Fruit fly (Drosophila melanogaster) whole organism, embryonic: Measurements from ENCODE around the gene CG13917.
A peak's percentile ranks its signal among the peaks of the same experiment; 100 is the strongest.

ENCODE experiments used
- ATbp ChIP-seq: fragments of 200-800 bp; sonication (Bioruptor generic); optimal IDR thresholded peaks from 2 replicates; lab custom pipeline; 2017; ENCODE audit warnings: missing biosample characterization, mild to moderate bottlenecking, missing genetic modification characterization, missing genetic modification reagents
- BtbVII ChIP-seq: fragments of 200-800 bp; sonication (Bioruptor generic); optimal IDR thresholded peaks from 3 replicates; lab custom pipeline; 2017; ENCODE audit warnings: missing biosample characterization, mild to moderate bottlenecking, missing genetic modification characterization
- CG10267 ChIP-seq: fragments of 200-800 bp; sonication (Bioruptor generic); optimal IDR thresholded peaks from 2 replicates; lab custom pipeline; 2018; ENCODE audit warnings: missing biosample characterization, mild to moderate bottlenecking, missing genetic modification characterization, moderate library complexity
- CG10565 ChIP-seq: fragments of 200-800 bp; sonication (Bioruptor generic); optimal IDR thresholded peaks from 3 replicates; lab custom pipeline; 2016; ENCODE audit warnings: missing biosample characterization, mild to moderate bottlenecking, missing genetic modification characterization
- CG11456 ChIP-seq: fragments of 200-800 bp; sonication (Bioruptor generic); IDR thresholded peaks from 3 replicates; pipeline ENCODE4 v1.3.6; 2022; ENCODE audit warnings: missing biosample characterization, missing genetic modification characterization
- CG12071 ChIP-seq: fragments of 200-800 bp; sonication (Bioruptor generic); optimal IDR thresholded peaks from 3 replicates; lab custom pipeline; 2018; ENCODE audit warnings: missing biosample characterization, mild to moderate bottlenecking, missing genetic modification characterization
- CG12104 ChIP-seq: fragments of 200-800 bp; sonication (Bioruptor generic); optimal IDR thresholded peaks from 3 replicates; lab custom pipeline; 2016; ENCODE audit warnings: missing biosample characterization, missing genetic modification characterization
- CG12219 ChIP-seq: fragments of 200-800 bp; sonication (Bioruptor generic); optimal IDR thresholded peaks from 3 replicates; lab custom pipeline; 2018; ENCODE audit warnings: missing biosample characterization, mild to moderate bottlenecking, missing genetic modification characterization
- CG13894 ChIP-seq: fragments of 200-800 bp; sonication (Bioruptor generic); optimal IDR thresholded peaks from 3 replicates; lab custom pipeline; 2018; ENCODE audit warnings: missing biosample characterization, mild to moderate bottlenecking, missing genetic modification characterization, moderate library complexity
- CG14050 ChIP-seq: fragments of 200-800 bp; sonication (Bioruptor generic); IDR thresholded peaks from 3 replicates; pipeline ENCODE4 v1.3.6; 2022; ENCODE audit warnings: missing biosample characterization, missing genetic modification characterization
- CG15011 ChIP-seq: fragments of 200-800 bp; sonication (Bioruptor generic); optimal IDR thresholded peaks from 3 replicates; lab custom pipeline; 2018; ENCODE audit warnings: missing biosample characterization, mild to moderate bottlenecking, missing genetic modification characterization
- CG17359 ChIP-seq: fragments of 200-800 bp; sonication (Bioruptor generic); optimal IDR thresholded peaks from 3 replicates; lab custom pipeline; 2018; ENCODE audit warnings: missing biosample characterization, mild to moderate bottlenecking, missing genetic modification characterization, moderate library complexity
- CG17802 ChIP-seq: fragments of 200-800 bp; sonication (Bioruptor generic); optimal IDR thresholded peaks from 2 replicates; lab custom pipeline; 2018; ENCODE audit warnings: missing biosample characterization, mild to moderate bottlenecking, missing genetic modification characterization, moderate library complexity
- CG17912 ChIP-seq: fragments of 200-800 bp; sonication (Bioruptor generic); optimal IDR thresholded peaks from 2 replicates; lab custom pipeline; 2018; ENCODE audit warnings: missing biosample characterization, mild to moderate bottlenecking, missing genetic modification characterization
- CG18619 ChIP-seq: fragments of 200-800 bp; sonication (Bioruptor generic); optimal IDR thresholded peaks from 3 replicates; lab custom pipeline; 2017; ENCODE audit warnings: missing biosample characterization, mild to moderate bottlenecking, missing genetic modification characterization
- CG2129 ChIP-seq: fragments of 200-800 bp; sonication (Bioruptor generic); IDR thresholded peaks from 2 replicates; pipeline ENCODE4 v1.3.6; 2022; ENCODE audit warnings: missing biosample characterization, missing genetic modification characterization; ENCODE audit not compliant: partially characterized antibody
- CG31224 ChIP-seq: fragments of 200-800 bp; sonication (Bioruptor generic); IDR thresholded peaks from 2 replicates; pipeline ENCODE4 v1.3.6; 2022; ENCODE audit warnings: missing biosample characterization, missing genetic modification characterization
- CG32532 ChIP-seq: fragments of 200-800 bp; sonication (Bioruptor generic); IDR thresholded peaks from 2 replicates; pipeline ENCODE4 v1.3.6; 2022; ENCODE audit warnings: missing biosample characterization, missing genetic modification characterization
- CG4424 ChIP-seq: fragments of 200-800 bp; sonication (Bioruptor generic); optimal IDR thresholded peaks from 3 replicates; lab custom pipeline; 2016; ENCODE audit warnings: missing biosample characterization, missing genetic modification characterization
- CG6683 ChIP-seq: fragments of 200-800 bp; sonication (Bioruptor generic); optimal IDR thresholded peaks from 2 replicates; lab custom pipeline; 2017; ENCODE audit warnings: missing biosample characterization, mild to moderate bottlenecking, missing genetic modification characterization, missing genetic modification reagents
- CG6854 ChIP-seq: fragments of 200-800 bp; sonication (Bioruptor generic); optimal IDR thresholded peaks from 3 replicates; lab custom pipeline; 2017; ENCODE audit warnings: missing biosample characterization, mild to moderate bottlenecking, missing genetic modification characterization
- CG8359 ChIP-seq: fragments of 200-800 bp; sonication (Bioruptor generic); optimal IDR thresholded peaks from 2 replicates; lab custom pipeline; 2017; ENCODE audit warnings: missing biosample characterization, mild to moderate bottlenecking, missing genetic modification characterization, borderline replicate concordance
- CG8944 ChIP-seq: fragments of 200-800 bp; sonication (Bioruptor generic); optimal IDR thresholded peaks from 3 replicates; lab custom pipeline; 2016; ENCODE audit warnings: missing biosample characterization, missing genetic modification characterization
- D ChIP-seq, 2 experiments: fragments of 200-800 bp in 1 of 2; fragments of >200 bp in 1 of 2; sonication (Bioruptor generic) in 1 of 2; optimal IDR thresholded peaks; 2 replicates in 1 of 2; 3 replicates in 1 of 2; lab custom pipeline; 2017; ENCODE audit warnings: mild to moderate bottlenecking in 1 of 2, missing biosample characterization in 1 of 2, missing genetic modification characterization in 1 of 2, missing genetic modification reagents in 1 of 2
- Dad ChIP-seq: fragments of 200-800 bp; sonication (Bioruptor generic); optimal IDR thresholded peaks from 3 replicates; lab custom pipeline; 2016; ENCODE audit warnings: missing biosample characterization, missing genetic modification characterization
- Dek ChIP-seq: fragments of 200-800 bp; sonication (Bioruptor generic); optimal IDR thresholded peaks from 3 replicates; lab custom pipeline; 2019; ENCODE audit warnings: missing biosample characterization, mild to moderate bottlenecking, missing genetic modification characterization, moderate library complexity
- HLH54F ChIP-seq: fragments of 200-800 bp; sonication (Bioruptor generic); optimal IDR thresholded peaks from 3 replicates; lab custom pipeline; 2016; ENCODE audit warnings: missing biosample characterization, missing genetic modification characterization
- Myb ChIP-seq: fragments of 200-800 bp; sonication (Bioruptor generic); optimal IDR thresholded peaks from 2 replicates; lab custom pipeline; 2016; ENCODE audit warnings: missing biosample characterization, missing genetic modification characterization
- PHDP ChIP-seq: fragments of 200-800 bp; sonication (Bioruptor generic); optimal IDR thresholded peaks from 3 replicates; lab custom pipeline; 2018; ENCODE audit warnings: missing biosample characterization, mild to moderate bottlenecking, missing genetic modification characterization, moderate library complexity
- Ptx1 ChIP-seq: fragments of 200-800 bp; sonication (Bioruptor generic); IDR thresholded peaks from 2 replicates; pipeline ENCODE4 v1.3.6; 2022; ENCODE audit warnings: missing biosample characterization, missing genetic modification characterization
- Side ChIP-seq: fragments of 200-800 bp; sonication (Bioruptor generic); optimal IDR thresholded peaks from 2 replicates; lab custom pipeline; 2016; ENCODE audit warnings: missing biosample characterization, missing genetic modification characterization
- Vsx1 ChIP-seq: fragments of 200-800 bp; sonication (Bioruptor generic); optimal IDR thresholded peaks from 2 replicates; lab custom pipeline; 2017; ENCODE audit warnings: missing biosample characterization, mild to moderate bottlenecking, missing genetic modification characterization, missing genetic modification reagents
- Xbp1 ChIP-seq: fragments of 200-800 bp; sonication (Bioruptor generic); optimal IDR thresholded peaks from 3 replicates; lab custom pipeline; 2016; ENCODE audit warnings: missing biosample characterization, mild to moderate bottlenecking, missing genetic modification characterization
- bsh ChIP-seq, 2 experiments: fragments of 200-800 bp; sonication (Bioruptor generic); optimal IDR thresholded peaks; 2 replicates each; lab custom pipeline; 2017 to 2018; ENCODE audit warnings: mild to moderate bottlenecking in 2 of 2, missing biosample characterization in 2 of 2, missing genetic modification characterization in 2 of 2, moderate library complexity in 1 of 2
- cwo ChIP-seq: fragments of 200-800 bp; sonication (Bioruptor generic); optimal IDR thresholded peaks from 3 replicates; lab custom pipeline; 2017; ENCODE audit warnings: missing biosample characterization, missing genetic modification characterization, mild to moderate bottlenecking, moderate library complexity, missing genetic modification reagents
- ems ChIP-seq: fragments of 200-800 bp; sonication (Bioruptor generic); optimal IDR thresholded peaks from 3 replicates; lab custom pipeline; 2016; ENCODE audit warnings: missing biosample characterization, missing genetic modification characterization
- grau ChIP-seq: fragments of 200-800 bp; optimal IDR thresholded peaks from 3 replicates; lab custom pipeline; 2019; ENCODE audit warnings: missing biosample characterization, mild to moderate bottlenecking, missing genetic modification characterization, moderate library complexity
- maf-S ChIP-seq: fragments of 200-800 bp; sonication (Bioruptor generic); optimal IDR thresholded peaks from 2 replicates; lab custom pipeline; 2016; ENCODE audit warnings: missing biosample characterization, missing genetic modification characterization
- pros ChIP-seq: fragments of 200-800 bp; sonication (Bioruptor generic); optimal IDR thresholded peaks from 3 replicates; lab custom pipeline; 2019; ENCODE audit warnings: missing biosample characterization, mild to moderate bottlenecking, missing genetic modification characterization, moderate library complexity
- repo ChIP-seq: fragments of 200-800 bp; sonication (Bioruptor generic); optimal IDR thresholded peaks from 2 replicates; lab custom pipeline; 2016; ENCODE audit warnings: missing biosample characterization, missing genetic modification characterization
- run ChIP-seq: fragments of 200-800 bp; sonication (Bioruptor generic); optimal IDR thresholded peaks from 3 replicates; lab custom pipeline; 2018; ENCODE audit warnings: missing biosample characterization, mild to moderate bottlenecking, missing genetic modification characterization
- sc ChIP-seq, 3 experiments: fragments of >200 bp in 2 of 3; fragments of 200-800 bp in 1 of 3; sonication (Bioruptor generic) in 1 of 3; optimal IDR thresholded peaks; 2 replicates in 2 of 3; 3 replicates in 1 of 3; lab custom pipeline; 2017; ENCODE audit warnings: mild to moderate bottlenecking in 1 of 3, missing biosample characterization in 1 of 3, missing genetic modification characterization in 1 of 3, missing genetic modification reagents in 1 of 3
- slou ChIP-seq: fragments of 200-800 bp; sonication (Bioruptor generic); optimal IDR thresholded peaks from 3 replicates; lab custom pipeline; 2016; ENCODE audit warnings: missing biosample characterization, missing genetic modification characterization
- sna ChIP-seq: fragments of 200-800 bp; sonication (Bioruptor generic); IDR thresholded peaks from 2 replicates; pipeline ENCODE4 v1.3.6; 2022; ENCODE audit warnings: missing biosample characterization, missing genetic modification characterization; ENCODE audit not compliant: partially characterized antibody
- stwl ChIP-seq: fragments of 200-800 bp; sonication (Bioruptor generic); optimal IDR thresholded peaks from 3 replicates; lab custom pipeline; 2018; ENCODE audit warnings: missing biosample characterization, mild to moderate bottlenecking, missing genetic modification characterization, moderate library complexity
- tgo ChIP-seq: fragments of 200-800 bp; sonication (Bioruptor generic); IDR thresholded peaks from 3 replicates; pipeline ENCODE4 v1.3.6; 2022; ENCODE audit warnings: missing biosample characterization, missing genetic modification characterization
- zen2 ChIP-seq: fragments of 200-800 bp; sonication (Bioruptor generic); IDR thresholded peaks from 3 replicates; pipeline ENCODE4 v1.3.6; 2022; ENCODE audit warnings: missing biosample characterization, missing genetic modification characterization; ENCODE audit not compliant: partially characterized antibody

Gene CG13917

dm6 chr3L:1591692-1592371 is 15.3 kb downstream of the CG13917 start (continued):
- TF ChIP-seq CG11456 (peak; percentile 76), pros (no peak), CG10267 (tag; lab: Kevin White, UChicago) (no peak), Myb (GFP tag; lab: Kevin White, UChicago) (no peak), HLH54F (GFP tag; lab: Kevin White, UChicago) (peak; percentile 46), CG31224 (GFP tag; lab: Robert Waterston, UW) (peak; percentile 37; the same call in 1 of the 2 replicates), sna (no peak), CG18619 (GFP tag; lab: Kevin White, UChicago) (peak; percentile 79), CG12071 (GFP tag; lab: Kevin White, UChicago) (peak; percentile 94), slou (GFP tag; lab: Kevin White, UChicago) (no peak), sc (optimal IDR thresholded peaks at IDR 0.05; lab: Kevin White, UChicago) (no peak), sc (GFP tag; optimal IDR thresholded peaks at IDR 0.05; lab: Kevin White, UChicago) (no peak), tgo (GFP tag; lab: Robert Waterston, UW) (peak; percentile 25; the same call in 1 of the 3 replicates), CG4424 (no peak), CG15011 (GFP tag; lab: Kevin White, UChicago) (peak; percentile 92), Xbp1 (GFP tag; lab: Kevin White, UChicago) (peak; percentile 16), Side (GFP tag; lab: Kevin White, UChicago) (peak; percentile 54), CG12104 (GFP tag; lab: Kevin White, UChicago) (peak; percentile 95), cwo (GFP tag; lab: Kevin White, UChicago) (peak; percentile 78), zen2 (GFP tag; lab: Robert Waterston, UW) (no peak), CG8944 (GFP tag; lab: Kevin White, UChicago) (peak; percentile 3), CG32532 (peak; percentile 48; the same call in 1 of the 2 replicates), CG14050 (GFP tag; lab: Robert Waterston, UW) (peak; percentile 49; the same call in 2 of the 3 replicates), CG6683 (GFP tag; lab: Kevin White, UChicago) (peak; percentile 79), CG13894 (tag; lab: Kevin White, UChicago) (no peak), CG10565 (GFP tag; lab: Kevin White, UChicago) (no peak), bsh (GFP tag; optimal IDR thresholded peaks at IDR 0.05; lab: Kevin White, UChicago) (no peak), run (tag; lab: Kevin White, UChicago) (peak; percentile 13), Ptx1 (no peak), grau (tag; lab: Kevin White, UChicago) (peak; percentile 53), maf-S (peak; percentile 63), Dad (GFP tag; lab: Kevin White, UChicago) (peak; percentile 44), CG8359 (peak; percentile 30), Dek (peak; percentile 80), ems (GFP tag; lab: Kevin White, UChicago) (peak; percentile 66), PHDP (peak; percentile 87), ATbp (GFP tag; lab: Kevin White, UChicago) (peak; percentile 76), CG12219 (GFP tag; lab: Kevin White, UChicago) (peak; percentile 11), stwl (tag; lab: Kevin White, UChicago) (no peak), repo (GFP tag; lab: Kevin White, UChicago) (peak; percentile 69), D (optimal IDR thresholded peaks at IDR 0.05; lab: Kevin White, UChicago) (no peak), D (GFP tag; optimal IDR thresholded peaks at IDR 0.05; lab: Kevin White, UChicago) (peak; percentile 15), Vsx1 (GFP tag; lab: Kevin White, UChicago) (peak; percentile 76), CG6854 (GFP tag; lab: Kevin White, UChicago) (peak; percentile 87), CG17912 (peak; percentile 7), CG2129 (GFP tag; lab: Robert Waterston, UW) (no peak), CG17802 (no peak), BtbVII (peak; percentile 96), CG17359 (tag; lab: Kevin White, UChicago) (peak; percentile 77)
